Fruit fly (Drosophila melanogaster) whole organism, prepupa: ENCODE data around the gene Mur18B.

ENCODE experiments used
- Blimp-1 ChIP-seq: fragments of 200-800 bp; sonication (Bioruptor generic); optimal IDR thresholded peaks from 3 replicates; lab custom pipeline; 2017; ENCODE audit warnings: missing biosample characterization, missing genetic modification characterization, mild to moderate bottlenecking, moderate library complexity, missing genetic modification reagents
- CG10631 ChIP-seq: fragments of 200-800 bp; sonication (Bioruptor generic); optimal IDR thresholded peaks from 2 replicates; lab custom pipeline; 2016; ENCODE audit warnings: missing biosample characterization, missing genetic modification characterization
- CG10669 ChIP-seq: fragments of 200-800 bp; sonication (Bioruptor generic); optimal IDR thresholded peaks from 3 replicates; lab custom pipeline; 2018; ENCODE audit warnings: missing biosample characterization, mild to moderate bottlenecking, missing genetic modification characterization, moderate library complexity
- CG11294 ChIP-seq: fragments of 200-800 bp; sonication (Bioruptor generic); IDR thresholded peaks from 2 replicates; pipeline ENCODE4 v1.3.6; 2022; ENCODE audit warnings: missing biosample characterization, missing genetic modification characterization
- CG11762 ChIP-seq: fragments of 200-800 bp; sonication (Bioruptor generic); optimal IDR thresholded peaks from 3 replicates; lab custom pipeline; 2016; ENCODE audit warnings: missing biosample characterization, missing genetic modification characterization; ENCODE audit not compliant: insufficient read depth
- CG11902 ChIP-seq: fragments of 200-800 bp; sonication (Bioruptor generic); optimal IDR thresholded peaks from 3 replicates; lab custom pipeline; 2016; ENCODE audit warnings: missing biosample characterization, missing genetic modification characterization
- CG15336 ChIP-seq: fragments of 200-800 bp; sonication (Bioruptor generic); IDR thresholded peaks from 2 replicates; pipeline ENCODE4 v1.3.6; 2022; ENCODE audit warnings: missing biosample characterization, missing genetic modification characterization
- CG1621 ChIP-seq: fragments of 200-800 bp; sonication (Bioruptor generic); optimal IDR thresholded peaks from 3 replicates; lab custom pipeline; 2018; ENCODE audit warnings: missing biosample characterization, mild to moderate bottlenecking, missing genetic modification characterization
- CG16779 ChIP-seq: fragments of 200-800 bp; sonication (Bioruptor generic); optimal IDR thresholded peaks from 3 replicates; lab custom pipeline; 2017; ENCODE audit warnings: missing biosample characterization, mild to moderate bottlenecking, missing genetic modification characterization
- CG3032 ChIP-seq: fragments of 200-800 bp; optimal IDR thresholded peaks from 2 replicates; lab custom pipeline; 2019; ENCODE audit warnings: missing biosample characterization, mild to moderate bottlenecking, missing genetic modification characterization, moderate library complexity
- CG31627 ChIP-seq: fragments of 200-800 bp; sonication (Bioruptor generic); optimal IDR thresholded peaks from 3 replicates; lab custom pipeline; 2016; ENCODE audit warnings: missing biosample characterization, missing genetic modification characterization
- CG32006 ChIP-seq: fragments of 200-800 bp; sonication (Bioruptor generic); optimal IDR thresholded peaks from 3 replicates; lab custom pipeline; 2017; ENCODE audit warnings: missing biosample characterization, mild to moderate bottlenecking, missing genetic modification characterization
- CG34406 ChIP-seq: fragments of 200-800 bp; sonication (Bioruptor generic); optimal IDR thresholded peaks from 3 replicates; lab custom pipeline; 2016; ENCODE audit warnings: missing biosample characterization, missing genetic modification characterization
- CG4318 ChIP-seq: fragments of 200-800 bp; sonication (Bioruptor generic); optimal IDR thresholded peaks from 3 replicates; lab custom pipeline; 2017; ENCODE audit warnings: missing biosample characterization, mild to moderate bottlenecking, missing genetic modification characterization
- CG6276 ChIP-seq: fragments of 200-800 bp; sonication (Bioruptor generic); optimal IDR thresholded peaks from 2 replicates; lab custom pipeline; 2017; ENCODE audit warnings: missing biosample characterization, mild to moderate bottlenecking, missing genetic modification characterization
- CG6854 ChIP-seq: fragments of 200-800 bp; sonication (Bioruptor generic); optimal IDR thresholded peaks from 2 replicates; lab custom pipeline; 2017; ENCODE audit warnings: missing biosample characterization, mild to moderate bottlenecking, missing genetic modification characterization
- CG8119 ChIP-seq: fragments of 200-800 bp; sonication (Bioruptor generic); IDR thresholded peaks from 3 replicates; pipeline ENCODE4 v1.3.6; 2022; ENCODE audit warnings: missing biosample characterization, missing genetic modification characterization
- CG8319 ChIP-seq: fragments of 200-800 bp; sonication (Bioruptor generic); optimal IDR thresholded peaks from 3 replicates; lab custom pipeline; 2016; ENCODE audit warnings: missing biosample characterization, missing genetic modification characterization
- CG9139 ChIP-seq: fragments of 200-800 bp; sonication (Bioruptor generic); optimal IDR thresholded peaks from 3 replicates; lab custom pipeline; 2017; ENCODE audit warnings: missing biosample characterization, mild to moderate bottlenecking, missing genetic modification characterization
- Eip75B ChIP-seq: fragments of 200-800 bp; sonication (Bioruptor generic); optimal IDR thresholded peaks from 3 replicates; lab custom pipeline; 2016; ENCODE audit warnings: missing biosample characterization, missing genetic modification characterization
- Eip78C ChIP-seq: fragments of 200-800 bp; sonication (Bioruptor generic); peaks from one replicate; lab custom pipeline; 2016; ENCODE audit warnings: missing biosample characterization, missing genetic modification characterization
- Ets21C ChIP-seq: fragments of 200-800 bp; sonication (Bioruptor generic); optimal IDR thresholded peaks from 3 replicates; lab custom pipeline; 2016; ENCODE audit warnings: missing biosample characterization, missing genetic modification characterization
- Gug ChIP-seq: fragments of 200-800 bp; sonication (Bioruptor generic); IDR thresholded peaks from 2 replicates; pipeline ENCODE4 v1.3.6; 2022; ENCODE audit warnings: missing biosample characterization, missing genetic modification characterization
- Hr38 ChIP-seq: sonication (Bioruptor generic); optimal IDR thresholded peaks from 2 replicates; lab custom pipeline; 2016; ENCODE audit warnings: missing biosample characterization, missing genetic modification characterization
- Hr39 ChIP-seq: fragments of 200-800 bp; sonication (Bioruptor generic); optimal IDR thresholded peaks from 2 replicates; lab custom pipeline; 2016; ENCODE audit warnings: missing biosample characterization, missing genetic modification characterization
- Lpt ChIP-seq: fragments of 200-800 bp; sonication (Bioruptor generic); optimal IDR thresholded peaks from 3 replicates; lab custom pipeline; 2016; ENCODE audit warnings: missing biosample characterization, missing genetic modification characterization
- Met ChIP-seq: fragments of 200-800 bp; sonication (Bioruptor generic); optimal IDR thresholded peaks from 3 replicates; lab custom pipeline; 2016; ENCODE audit warnings: missing biosample characterization, missing genetic modification characterization
- OdsH ChIP-seq: fragments of 200-800 bp; sonication (Bioruptor generic); optimal IDR thresholded peaks from 3 replicates; lab custom pipeline; 2016; ENCODE audit warnings: missing biosample characterization, missing genetic modification characterization
- Sox102F ChIP-seq: fragments of 200-800 bp; sonication (Bioruptor generic); optimal IDR thresholded peaks from 2 replicates; lab custom pipeline; 2016; ENCODE audit warnings: missing biosample characterization, mild to moderate bottlenecking, missing genetic modification characterization
- acj6 ChIP-seq: fragments of 200-800 bp; sonication (Bioruptor generic); optimal IDR thresholded peaks from 3 replicates; lab custom pipeline; 2016; ENCODE audit warnings: missing biosample characterization, missing genetic modification characterization
- cyc ChIP-seq: fragments of 200-800 bp; sonication (Bioruptor generic); optimal IDR thresholded peaks from 3 replicates; lab custom pipeline; 2016; ENCODE audit warnings: missing biosample characterization, missing genetic modification characterization
- dac ChIP-seq: fragments of 200-800 bp; sonication (Bioruptor generic); optimal IDR thresholded peaks from 2 replicates; lab custom pipeline; 2017; ENCODE audit warnings: missing biosample characterization, mild to moderate bottlenecking, missing genetic modification characterization
- dsx ChIP-seq: fragments of 200-800 bp; optimal IDR thresholded peaks from 3 replicates; lab custom pipeline; 2019; ENCODE audit warnings: missing biosample characterization, mild to moderate bottlenecking, missing genetic modification characterization, moderate library complexity; ENCODE audit not compliant: poor library complexity, severe bottlenecking
- eg ChIP-seq: fragments of 200-800 bp; sonication (Bioruptor generic); IDR thresholded peaks from 3 replicates; pipeline ENCODE4 v1.3.6; 2022; ENCODE audit warnings: missing biosample characterization, missing genetic modification characterization
- esn ChIP-seq: fragments of 200-800 bp; sonication (Bioruptor generic); optimal IDR thresholded peaks from 2 replicates; lab custom pipeline; 2016; ENCODE audit warnings: missing biosample characterization, mild to moderate bottlenecking, missing genetic modification characterization, moderate library complexity
- fd59A ChIP-seq: fragments of 200-800 bp; sonication (Bioruptor generic); optimal IDR thresholded peaks from 2 replicates; lab custom pipeline; 2017; ENCODE audit warnings: missing biosample characterization, mild to moderate bottlenecking, missing genetic modification characterization, missing genetic modification reagents
- fd85E ChIP-seq: fragments of 200-800 bp; sonication (Bioruptor generic); optimal IDR thresholded peaks from 3 replicates; lab custom pipeline; 2016; ENCODE audit warnings: missing biosample characterization, missing genetic modification characterization
- lz ChIP-seq: fragments of 200-800 bp; sonication (Bioruptor generic); optimal IDR thresholded peaks from 3 replicates; lab custom pipeline; 2016; ENCODE audit warnings: missing biosample characterization, missing genetic modification characterization
- salr ChIP-seq, 2 experiments: fragments of 200-800 bp; sonication (Bioruptor generic); optimal IDR thresholded peaks; 3 replicates each; lab custom pipeline; 2016 to 2018; ENCODE audit warnings: missing biosample characterization in 2 of 2, missing genetic modification characterization in 2 of 2, mild to moderate bottlenecking in 1 of 2
- spab ChIP-seq: fragments of 200-800 bp; sonication (Bioruptor generic); optimal IDR thresholded peaks from 2 replicates; lab custom pipeline; 2017; ENCODE audit warnings: missing biosample characterization, mild to moderate bottlenecking, missing genetic modification characterization, missing genetic modification reagents
- ss ChIP-seq, 2 experiments: fragments of 200-800 bp; sonication (Bioruptor generic); optimal IDR thresholded peaks; 2 replicates in 1 of 2; 3 replicates in 1 of 2; lab custom pipeline; 2017 to 2018; ENCODE audit warnings: mild to moderate bottlenecking in 2 of 2, missing biosample characterization in 2 of 2, missing genetic modification characterization in 2 of 2, moderate library complexity in 1 of 2
- svp ChIP-seq: fragments of 200-800 bp; sonication (Bioruptor generic); peaks from one replicate; lab custom pipeline; 2016; ENCODE audit warnings: missing biosample characterization, missing genetic modification characterization
- topi ChIP-seq: fragments of 200-800 bp; sonication (Bioruptor generic); optimal IDR thresholded peaks from 3 replicates; lab custom pipeline; 2016; ENCODE audit warnings: missing biosample characterization, missing genetic modification characterization
- vri ChIP-seq: fragments of 200-800 bp; sonication (Bioruptor generic); optimal IDR thresholded peaks from 3 replicates; lab custom pipeline; 2016; ENCODE audit warnings: missing biosample characterization, mild to moderate bottlenecking, missing genetic modification characterization

Gene Mur18B

dm6 chrX:19179696-19180255 lies 33.3 kb upstream of the Mur18B start, which contains the start of the genes CG7556 and CG7453 (continued):
- TF ChIP-seq CG16779 (tag; lab: Kevin White, UChicago) (no peak), Met (GFP tag; lab: Kevin White, UChicago) (peak; percentile 84), Eip78C (GFP tag; lab: Kevin White, UChicago) (peak; percentile 83), CG11762 (peak; percentile 40), Hr39 (GFP tag; lab: Kevin White, UChicago) (peak; percentile 85), Lpt (GFP tag; lab: Kevin White, UChicago) (peak; percentile 56), Sox102F (GFP tag; lab: Kevin White, UChicago) (peak; percentile 61), dsx (GFP tag; lab: Kevin White, UChicago) (peak; percentile 45), fd59A (GFP tag; lab: Kevin White, UChicago) (peak; percentile 62), Gug (GFP tag; lab: Robert Waterston, UW) (peak; percentile 56; the same call in 1 of the 2 replicates), esn (peak; percentile 84), lz (GFP tag; lab: Kevin White, UChicago) (peak; percentile 85), spab (GFP tag; lab: Kevin White, UChicago) (peak; percentile 28), salr (GFP tag; optimal IDR thresholded peaks at IDR 0.05; lab: Kevin White, UChicago) (peak; percentile 56 to 73), CG34406 (GFP tag; lab: Kevin White, UChicago) (peak; percentile 67), CG8319 (peak; percentile 54), CG11294 (GFP tag; lab: Robert Waterston, UW) (peak; percentile 24; the same call in 1 of the 2 replicates), topi (GFP tag; lab: Kevin White, UChicago) (peak; percentile 81), CG10631 (peak; percentile 81), dac (GFP tag; lab: Kevin White, UChicago) (peak; percentile 63), CG1621 (tag; lab: Kevin White, UChicago) (peak; percentile 24), OdsH (peak; percentile 78), Eip75B (GFP tag; lab: Kevin White, UChicago) (peak; percentile 76), CG31627 (GFP tag; lab: Kevin White, UChicago) (peak; percentile 82)

DNA sequence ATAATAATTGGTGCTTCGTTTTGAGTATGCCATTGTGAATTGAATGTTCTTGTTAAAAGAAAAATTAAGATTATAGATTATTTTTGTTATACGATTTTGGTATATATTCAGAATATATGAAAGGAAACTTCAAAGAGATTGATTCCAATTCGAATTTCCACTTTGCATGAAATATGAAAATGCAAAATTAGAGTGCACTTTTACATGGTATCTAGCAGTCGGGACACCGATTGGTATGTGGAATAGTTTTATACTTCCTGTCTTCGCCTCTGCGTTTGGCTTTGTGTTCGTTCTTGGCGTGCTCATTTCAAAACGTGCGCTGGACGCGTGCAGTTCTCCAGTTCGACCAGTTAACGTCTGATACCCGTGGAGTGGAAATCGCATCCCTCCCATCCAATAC lies 29.9 kb upstream of the Mur18B start, which contains the start of gene CG33253:
CG33253 (plus strand) TSS at position 301 of the 400 bp plus-strand sequence.
- TF ChIP-seq CG16779 (tag; lab: Kevin White, UChicago) (no peak), CG34406 (GFP tag; lab: Kevin White, UChicago) (no peak), CG10631 (no peak), CG8319 (no peak), CG11902 (GFP tag; lab: Kevin White, UChicago) (no peak), Eip78C (GFP tag; lab: Kevin White, UChicago) (no peak), cyc (no peak), eg (GFP tag; lab: Robert Waterston, UW) (no peak), CG4318 (GFP tag; lab: Kevin White, UChicago) (no peak), svp (GFP tag; lab: Kevin White, UChicago) (no peak), Hr39 (GFP tag; lab: Kevin White, UChicago) (no peak), CG6854 (GFP tag; lab: Kevin White, UChicago) (no peak)
- TF ChIP-seq, all 60 proteins: peak for 0

- TF ChIP-seq CG32006 = peak; percentile 75
- TF ChIP-seq CG8319 = peak; percentile 53
- TF ChIP-seq dac (GFP tag; lab: Kevin White, UChicago) = peak; percentile 10
- TF ChIP-seq vri (GFP tag; lab: Kevin White, UChicago) = peak; percentile 60
- peak; percentile 77 for TF ChIP-seq Eip75B (GFP tag; lab: Kevin White, UChicago)
- 0 out of 2 replicates have a peak, but pooled peaks have one; percentile 26 for TF ChIP-seq CG11294 (GFP tag; lab: Robert Waterston, UW)
- peak; percentile 88 for TF ChIP-seq CG31627 (GFP tag; lab: Kevin White, UChicago)
- TF ChIP-seq ss (GFP tag; optimal IDR thresholded peaks at IDR 0.05; lab: Kevin White, UChicago) = peak; percentile 12 to 71
- no peak for TF ChIP-seq Hr38 (GFP tag; lab: Kevin White, UChicago)
- peak; percentile 65 for TF ChIP-seq CG15336
- peak; percentile 55; the same call in 1 of the 3 replicates for TF ChIP-seq CG8119 (GFP tag; lab: Robert Waterston, UW)
- no peak for TF ChIP-seq fd85E (GFP tag; lab: Kevin White, UChicago)
- peak; percentile 73 for TF ChIP-seq CG34406 (GFP tag; lab: Kevin White, UChicago)
- peak; percentile 37 for TF ChIP-seq CG11762
- TF ChIP-seq CG3032 (tag; lab: Kevin White, UChicago) = peak; percentile 61
- TF ChIP-seq lz (GFP tag; lab: Kevin White, UChicago) = peak; percentile 82
- TF ChIP-seq acj6 (GFP tag; lab: Kevin White, UChicago) = peak; percentile 78
- peak; percentile 77 for TF ChIP-seq Ets21C (GFP tag; lab: Kevin White, UChicago)
- peak; percentile 15 for TF ChIP-seq CG9139
- TF ChIP-seq Met (GFP tag; lab: Kevin White, UChicago) = peak; percentile 80
- TF ChIP-seq CG6276 (GFP tag; lab: Kevin White, UChicago) = no peak
- peak; percentile 85 for TF ChIP-seq Hr39 (GFP tag; lab: Kevin White, UChicago)
- TF ChIP-seq spab (GFP tag; lab: Kevin White, UChicago) = peak; percentile 59
- peak; percentile 43 for TF ChIP-seq Blimp-1 (GFP tag; lab: Kevin White, UChicago)
- TF ChIP-seq CG11902 (GFP tag; lab: Kevin White, UChicago) = peak; percentile 37
- peak; percentile 67 for TF ChIP-seq CG10669 (GFP tag; lab: Kevin White, UChicago)
Measured at dm6 chrX:19187624-19188085, 25.4 kb upstream of the Mur18B start, which contains the start of gene Mec2. Gene Mec2, plus strand, starts transcription at chrX:19188035.
